Worm (Caenorhabditis elegans) whole organism, mixed stage, embryonic: ENCODE data around the gene rict-1.

Source experiments
- flh-1 ChIP-seq: fragments of 200-800 bp; sonication (Bioruptor generic); optimal IDR thresholded peaks from 2 replicates; lab custom pipeline; 2018; ENCODE audit warnings: mild to moderate bottlenecking, missing genetic modification characterization, moderate library complexity, missing compliant biosample characterization
- lin-13 ChIP-seq: fragments of 150-350 bp; optimal IDR thresholded peaks from 2 replicates; lab custom pipeline; 2014; ENCODE audit warnings: missing biosample characterization, missing genetic modification characterization
- lsy-2 ChIP-seq: fragments of 150-350 bp; optimal IDR thresholded peaks from 2 replicates; lab custom pipeline; 2014; ENCODE audit warnings: missing biosample characterization, missing genetic modification characterization
- nhr-76 ChIP-seq: sonication (generic microtip); optimal IDR thresholded peaks from 2 replicates; lab custom pipeline; 2017; ENCODE audit warnings: missing biosample characterization, missing genetic modification characterization
- snpc-4 ChIP-seq: fragments of 150-350 bp; optimal IDR thresholded peaks from 2 replicates; lab custom pipeline; 2014; ENCODE audit warnings: missing biosample characterization, missing genetic modification characterization
- sptf-1 ChIP-seq: sonication (generic microtip); optimal IDR thresholded peaks from 2 replicates; lab custom pipeline; 2017; ENCODE audit warnings: mild to moderate bottlenecking, missing genetic modification characterization, moderate library complexity, missing compliant biosample characterization
- unc-62 ChIP-seq: fragments of 150-350 bp; optimal IDR thresholded peaks from 2 replicates; lab custom pipeline; 2014; ENCODE audit warnings: missing biosample characterization, missing genetic modification reagents, missing genetic modification characterization

- TF ChIP-seq lin-13 (no peak), sptf-1 (tag; lab: Kevin White, UChicago) (no peak), snpc-4 (tag; lab: Kevin White, UChicago) (no peak), flh-1 (GFP tag; lab: Kevin White, UChicago) (no peak), unc-62 (GFP tag; lab: Kevin White, UChicago) (no peak), lsy-2 (tag; lab: Kevin White, UChicago) (no peak), nhr-76 (tag; lab: Kevin White, UChicago) (no peak)
Measured at ce11 chrII:13159869-13160268, 43.3 kb upstream of the rict-1 start.
